Worm (Caenorhabditis elegans) whole organism, L4 larva: ENCODE data around the gene C32D5.12.

Experiments
- F26F4.8 ChIP-seq: fragments of 200-800 bp; sonication (Bioruptor generic); conservative IDR thresholded peaks from 2 replicates; pipeline ENCODE4 v1.3.6; 2022; ENCODE audit warnings: missing genetic modification characterization, missing compliant biosample characterization
- F49E8.2 ChIP-seq: sonication (generic microtip); optimal IDR thresholded peaks from 2 replicates; lab custom pipeline; 2016; ENCODE audit warnings: missing compliant biosample characterization, mild to moderate bottlenecking, missing genetic modification characterization, borderline replicate concordance
- Y5F2A.4 ChIP-seq: fragments of 200-800 bp; sonication (Bioruptor generic); optimal IDR thresholded peaks from 2 replicates; lab custom pipeline; 2018; ENCODE audit warnings: mild to moderate bottlenecking, missing genetic modification characterization, missing compliant biosample characterization
- ama-1 ChIP-seq: fragments of 150-350 bp; optimal IDR thresholded peaks from 2 replicates; lab custom pipeline; 2014; ENCODE audit warnings: inconsistent platforms, mixed read lengths
- arid-1 ChIP-seq: fragments of 200-800 bp; sonication (Bioruptor generic); conservative IDR thresholded peaks from 2 replicates; pipeline ENCODE4 v1.3.6; 2022; ENCODE audit warnings: missing genetic modification reagents, missing genetic modification characterization, missing compliant biosample characterization
- ceh-20 ChIP-seq: fragments of 200-800 bp; sonication (Bioruptor generic); IDR thresholded peaks from 2 replicates; pipeline ENCODE4 v1.3.6; 2022; ENCODE audit warnings: missing genetic modification reagents, missing genetic modification characterization, missing compliant biosample characterization
- ceh-82 ChIP-seq: sonication (generic microtip); optimal IDR thresholded peaks from 2 replicates; lab custom pipeline; 2017; ENCODE audit warnings: missing biosample characterization, missing genetic modification characterization
- daf-12 ChIP-seq: fragments of 150-350 bp; optimal IDR thresholded peaks from 2 replicates; lab custom pipeline; 2014; ENCODE audit warnings: missing biosample characterization, missing genetic modification reagents, missing genetic modification characterization
- daf-16 ChIP-seq, 3 experiments: sonication (generic microtip); optimal IDR thresholded peaks; 2 replicates each; lab custom pipeline; 2016 to 2017; ENCODE audit warnings: missing genetic modification characterization in 3 of 3, missing genetic modification reagents in 3 of 3, mild to moderate bottlenecking in 2 of 3, missing compliant biosample characterization in 2 of 3, missing biosample characterization in 1 of 3, moderate library complexity in 1 of 3
- daf-19 ChIP-seq: fragments of 200-800 bp; sonication (Bioruptor generic); conservative IDR thresholded peaks from 2 replicates; pipeline ENCODE4 v1.3.6; 2022; ENCODE audit warnings: missing genetic modification characterization, missing compliant biosample characterization
- daf-8 ChIP-seq: fragments of 200-800 bp; sonication (Bioruptor generic); IDR thresholded peaks from 2 replicates; pipeline ENCODE4 v1.3.6; 2022; ENCODE audit warnings: missing genetic modification characterization, missing compliant biosample characterization
- dmd-8 ChIP-seq: fragments of 200-800 bp; sonication (Bioruptor generic); IDR thresholded peaks from 2 replicates; pipeline ENCODE4 v1.3.6; 2022; ENCODE audit warnings: missing genetic modification characterization, missing compliant biosample characterization
- dmd-9 ChIP-seq: fragments of 200-800 bp; sonication (Bioruptor generic); IDR thresholded peaks from 2 replicates; pipeline ENCODE4 v1.3.6; 2022; ENCODE audit warnings: missing genetic modification reagents, missing genetic modification characterization, missing compliant biosample characterization
- dpl-1 ChIP-seq: fragments of 150-350 bp; optimal IDR thresholded peaks from 2 replicates; lab custom pipeline; 2014; ENCODE audit warnings: missing biosample characterization, missing genetic modification reagents, missing genetic modification characterization
- duxl-1 ChIP-seq: sonication (generic microtip); optimal IDR thresholded peaks from 2 replicates; lab custom pipeline; 2016; ENCODE audit warnings: mild to moderate bottlenecking, missing genetic modification characterization, moderate library complexity, missing compliant biosample characterization; ENCODE audit not compliant: poor library complexity
- egl-27 ChIP-seq: sonication (generic microtip); optimal IDR thresholded peaks from 3 replicates; lab custom pipeline; 2017; ENCODE audit warnings: missing biosample characterization, missing genetic modification reagents, missing genetic modification characterization
- fos-1 ChIP-seq: fragments of 150-350 bp; optimal IDR thresholded peaks from 2 replicates; lab custom pipeline; 2014; ENCODE audit warnings: missing biosample characterization, missing genetic modification characterization
- gei-8 ChIP-seq: fragments of 200-800 bp; sonication (Bioruptor generic); optimal IDR thresholded peaks from 2 replicates; lab custom pipeline; 2018; ENCODE audit warnings: mild to moderate bottlenecking, missing genetic modification characterization, missing compliant biosample characterization
- hif-1 ChIP-seq, 2 experiments: sonication (generic microtip); optimal IDR thresholded peaks; 2 replicates each; lab custom pipeline; 2016 to 2017; ENCODE audit warnings: missing compliant biosample characterization in 2 of 2, missing genetic modification characterization in 2 of 2, missing genetic modification reagents in 2 of 2, missing genotype in 2 of 2, mild to moderate bottlenecking in 1 of 2
- hlh-11 ChIP-seq: fragments of 200-800 bp; sonication (Bioruptor generic); optimal IDR thresholded peaks from 2 replicates; lab custom pipeline; 2018; ENCODE audit warnings: mild to moderate bottlenecking, missing genetic modification characterization, missing compliant biosample characterization
- jun-1 ChIP-seq: fragments of 150-350 bp; optimal IDR thresholded peaks from 2 replicates; lab custom pipeline; 2014; ENCODE audit warnings: missing biosample characterization, missing genetic modification reagents, missing genetic modification characterization
- lin-15B ChIP-seq: fragments of 150-350 bp; sonication (generic microtip); optimal IDR thresholded peaks from 3 replicates; lab custom pipeline; 2014; ENCODE audit warnings: missing biosample characterization, missing genetic modification characterization
- lin-29 ChIP-seq: fragments of 200-800 bp; sonication (Bioruptor generic); IDR thresholded peaks from 2 replicates; pipeline ENCODE4 v1.3.6; 2022; ENCODE audit warnings: missing genetic modification reagents, missing genetic modification characterization, missing compliant biosample characterization
- lsy-2 ChIP-seq, 2 experiments: fragments of 150-350 bp in 1 of 2; sonication (generic microtip) in 1 of 2; optimal IDR thresholded peaks; 2 replicates each; lab custom pipeline; 2014 to 2017; ENCODE audit warnings: missing biosample characterization in 2 of 2, missing genetic modification characterization in 2 of 2
- madf-5 ChIP-seq, 2 experiments: fragments of 200-800 bp; sonication (Bioruptor generic); IDR thresholded peaks; 2 replicates each; pipeline ENCODE4 v1.3.6; 2022; ENCODE audit warnings: missing compliant biosample characterization in 2 of 2, missing genetic modification characterization in 2 of 2
- mdl-1 ChIP-seq, 2 experiments: fragments of 150-350 bp in 1 of 2; sonication (generic microtip) in 1 of 2; optimal IDR thresholded peaks; 2 replicates each; lab custom pipeline; 2014 to 2017; ENCODE audit warnings: missing biosample characterization in 2 of 2, missing genetic modification characterization in 2 of 2
- mes-2 ChIP-seq: sonication (generic microtip); optimal IDR thresholded peaks from 2 replicates; lab custom pipeline; 2016; ENCODE audit warnings: missing genotype, mild to moderate bottlenecking, missing genetic modification characterization, missing compliant biosample characterization; ENCODE audit not compliant: poor library complexity, severe bottlenecking
- nhr-111 ChIP-seq: fragments of 200-800 bp; sonication (Bioruptor generic); optimal IDR thresholded peaks from 2 replicates; lab custom pipeline; 2018; ENCODE audit warnings: mild to moderate bottlenecking, missing genetic modification characterization, missing compliant biosample characterization
- nhr-237 ChIP-seq: sonication (generic microtip); optimal IDR thresholded peaks from 2 replicates; lab custom pipeline; 2017; ENCODE audit warnings: missing biosample characterization, missing genetic modification characterization
- nhr-25 ChIP-seq: sonication (generic microtip); optimal IDR thresholded peaks from 2 replicates; lab custom pipeline; 2017; ENCODE audit warnings: missing genetic modification characterization, mild to moderate bottlenecking, missing compliant biosample characterization, antibody characterized with exemption, moderate library complexity, borderline replicate concordance; ENCODE audit not compliant: insufficient read depth
- nhr-28 ChIP-seq: fragments of 150-350 bp; optimal IDR thresholded peaks from 2 replicates; lab custom pipeline; 2014; ENCODE audit warnings: missing biosample characterization, missing genetic modification characterization
- nhr-77 ChIP-seq: fragments of 150-350 bp; optimal IDR thresholded peaks from 2 replicates; lab custom pipeline; 2014; ENCODE audit warnings: missing biosample characterization, missing genetic modification characterization
- php-3 ChIP-seq: fragments of 200-800 bp; sonication (Bioruptor generic); IDR thresholded peaks from 2 replicates; pipeline ENCODE4 v1.3.6; 2022; ENCODE audit warnings: missing genetic modification reagents, missing genetic modification characterization, missing compliant biosample characterization
- pqm-1 ChIP-seq: sonication (generic microtip); optimal IDR thresholded peaks from 2 replicates; lab custom pipeline; 2017; ENCODE audit warnings: missing biosample characterization, missing genetic modification characterization
- rbr-2 ChIP-seq: sonication (generic microtip); optimal IDR thresholded peaks from 2 replicates; lab custom pipeline; 2016; ENCODE audit warnings: missing genotype, missing genetic modification characterization, missing compliant biosample characterization
- set-16 ChIP-seq: fragments of 200-800 bp; sonication (Bioruptor generic); IDR thresholded peaks from 2 replicates; pipeline ENCODE4 v1.3.6; 2022; ENCODE audit warnings: missing genetic modification reagents, missing genetic modification characterization, missing compliant biosample characterization
- skn-1 ChIP-seq: fragments of 150-350 bp; optimal IDR thresholded peaks from 2 replicates; lab custom pipeline; 2014; ENCODE audit warnings: missing biosample characterization, missing genetic modification characterization
- spr-1 ChIP-seq: sonication (generic microtip); optimal IDR thresholded peaks from 2 replicates; lab custom pipeline; 2016; ENCODE audit warnings: mild to moderate bottlenecking, missing genetic modification characterization, missing compliant biosample characterization
- tra-1 ChIP-seq: fragments of 200-800 bp; sonication (Bioruptor generic); IDR thresholded peaks from 2 replicates; pipeline ENCODE4 v1.3.6; 2022; ENCODE audit warnings: missing genetic modification reagents, missing genetic modification characterization, missing compliant biosample characterization
- unc-130 ChIP-seq: sonication (generic microtip); optimal IDR thresholded peaks from 2 replicates; lab custom pipeline; 2016; ENCODE audit warnings: missing genetic modification reagents, missing genetic modification characterization, missing compliant biosample characterization
- unc-62 ChIP-seq, 3 experiments: fragments of 150-350 bp in 1 of 3; sonication (generic microtip); optimal IDR thresholded peaks in 2 of 3; peaks in 1 of 3; 1 replicate in 1 of 3; 2 replicates in 2 of 3; lab custom pipeline; 2014 to 2017; ENCODE audit warnings: missing biosample characterization in 3 of 3, missing genetic modification characterization in 3 of 3, missing genetic modification reagents in 3 of 3, missing genotype in 1 of 3
- zfp-2 ChIP-seq: sonication (generic microtip); optimal IDR thresholded peaks from 2 replicates; lab custom pipeline; 2016; ENCODE audit warnings: mild to moderate bottlenecking, missing genetic modification characterization, missing compliant biosample characterization
- ztf-7 ChIP-seq: fragments of 150-350 bp; optimal IDR thresholded peaks from 2 replicates; lab custom pipeline; 2014; ENCODE audit warnings: missing biosample characterization, missing genetic modification characterization

The C32D5.12 gene

ce11 chrII:6322979-6323378, 35.8 kb downstream of the C32D5.12 start, which contains the start of gene C32D5.4:
Gene C32D5.4, minus strand, starts transcription at chrII:6323079.
- no peak for TF ChIP-seq F49E8.2 (tag; lab: Kevin White, UChicago)
- TF ChIP-seq dmd-9 (GFP tag; lab: Robert Waterston, UW), result no peak
- no peak for TF ChIP-seq hif-1 (tag; optimal IDR thresholded peaks at IDR 0.05; lab: Kevin White, UChicago)
- no peak for TF ChIP-seq unc-130
- no peak for TF ChIP-seq arid-1 (GFP tag; lab: Robert Waterston, UW)
- TF ChIP-seq lin-15B, result no peak
- TF ChIP-seq mes-2 (tag; lab: Kevin White, UChicago), result no peak
- TF ChIP-seq, all 104 proteins: peak for 0

- TF ChIP-seq unc-62 (GFP tag; optimal IDR thresholded peaks at IDR 0.05 in 1 of 2; lab: Kevin White, UChicago) (peak in 1 of 2 experiments; percentile 97), unc-62 (tag; optimal IDR thresholded peaks at IDR 0.05; lab: Kevin White, UChicago) (no peak), mes-2 (tag; lab: Kevin White, UChicago) (no peak)
- TF ChIP-seq, all 104 proteins: peak for 1
Measured at ce11 chrII:6322081-6322480, 36.7 kb downstream of the C32D5.12 start.

DNA sequence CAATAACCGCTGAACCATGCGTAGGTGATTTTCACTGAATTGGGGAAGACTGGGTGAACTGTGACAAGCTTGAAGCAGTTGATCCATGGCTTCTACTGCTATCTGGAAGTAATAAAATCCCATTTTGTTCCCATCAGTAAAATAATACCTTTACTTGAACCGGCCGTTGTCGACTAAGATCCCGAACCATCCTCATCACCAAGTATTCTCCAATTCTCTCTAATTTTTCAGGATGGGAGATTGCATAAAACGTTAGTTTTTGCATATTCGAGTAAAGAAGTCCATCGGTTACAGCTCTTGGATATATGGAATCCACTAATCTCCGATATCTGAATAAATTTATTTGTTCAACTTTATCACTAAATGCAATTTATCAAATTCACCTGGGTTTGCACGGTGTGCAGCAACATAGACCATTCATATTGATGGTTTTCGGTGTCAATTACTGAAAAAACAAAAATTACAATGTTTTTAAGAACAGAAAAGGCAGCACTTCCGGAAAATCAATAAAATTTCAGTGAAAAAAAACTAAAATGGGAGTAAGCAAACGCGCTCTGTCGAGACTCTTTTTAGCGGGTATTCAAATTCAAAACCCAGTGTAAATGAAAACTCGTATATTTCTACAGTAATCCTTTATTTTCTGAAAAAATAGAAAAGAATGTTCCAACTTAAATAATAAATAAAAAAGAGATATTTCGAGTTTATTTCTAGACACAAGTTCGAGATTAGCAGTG, 38.0 kb downstream of the C32D5.12 start, which contains the start of gene efr-3:
TSS of gene efr-3 (minus strand) at position 505 of the 734 bp plus-strand sequence.
- TF ChIP-seq tra-1 (no peak), ama-1 (lab: Kevin White, UChicago) (no peak), unc-62 (GFP tag; optimal IDR thresholded peaks at IDR 0.05 in 1 of 2; lab: Kevin White, UChicago) (peak in 1 of 2 experiments; percentile 93), unc-62 (tag; optimal IDR thresholded peaks at IDR 0.05; lab: Kevin White, UChicago) (no peak), madf-5 (GFP tag; IDR thresholded peaks at IDR 0.05; lab: Robert Waterston, UW) (no peak), lin-29 (GFP tag; lab: Robert Waterston, UW) (no peak), daf-8 (GFP tag; lab: Robert Waterston, UW) (no peak), ztf-7 (tag; lab: Kevin White, UChicago) (no peak), nhr-237 (no peak), egl-27 (tag; lab: Kevin White, UChicago) (no peak), dmd-8 (GFP tag; lab: Robert Waterston, UW) (no peak), daf-19 (GFP tag; lab: Robert Waterston, UW) (no peak), arid-1 (GFP tag; lab: Robert Waterston, UW) (no peak), mdl-1 (tag; optimal IDR thresholded peaks at IDR 0.05; lab: Kevin White, UChicago) (no peak), gei-8 (GFP tag; lab: Kevin White, UChicago) (no peak), lin-15B (no peak), spr-1 (no peak), dpl-1 (peak; percentile 88), F26F4.8 (GFP tag; lab: Robert Waterston, UW) (no peak), pqm-1 (no peak), Y5F2A.4 (GFP tag; lab: Kevin White, UChicago) (no peak), nhr-111 (GFP tag; lab: Kevin White, UChicago) (no peak), ceh-20 (no peak), nhr-28 (tag; lab: Kevin White, UChicago) (no peak), zfp-2 (tag; lab: Kevin White, UChicago) (no peak), lsy-2 (tag; optimal IDR thresholded peaks at IDR 0.05; lab: Kevin White, UChicago) (peak in 1 of 2 experiments; percentile 65), mes-2 (tag; lab: Kevin White, UChicago) (peak; percentile 40), daf-12 (tag; lab: Kevin White, UChicago) (no peak), rbr-2 (tag; lab: Kevin White, UChicago) (peak; percentile 20), jun-1 (no peak), fos-1 (no peak), hlh-11 (tag; lab: Kevin White, UChicago) (no peak), duxl-1 (tag; lab: Kevin White, UChicago) (no peak), daf-16 (GFP tag; optimal IDR thresholded peaks at IDR 0.05; lab: Kevin White, UChicago) (no peak), daf-16 (tag; optimal IDR thresholded peaks at IDR 0.05; lab: Kevin White, UChicago) (no peak), nhr-25 (tag; lab: Kevin White, UChicago) (no peak), skn-1 (no peak), set-16 (GFP tag; lab: Robert Waterston, UW) (no peak), php-3 (GFP tag; lab: Robert Waterston, UW) (no peak), ceh-82 (tag; lab: Kevin White, UChicago) (no peak), nhr-77 (no peak)
